Fruit fly (Drosophila melanogaster) whole organism, embryonic: Measurements from ENCODE around the gene Sld5.
A peak's percentile ranks its signal among the peaks of the same experiment; 100 is the strongest.

Experiments
- Atf-2 ChIP-seq: fragments of 200-800 bp; sonication (Bioruptor generic); optimal IDR thresholded peaks from 2 replicates; lab custom pipeline; 2016; ENCODE audit warnings: missing biosample characterization, missing genetic modification characterization
- BEAF-32 ChIP-seq: fragments of 200-800 bp; sonication (Bioruptor generic); optimal IDR thresholded peaks from 3 replicates; lab custom pipeline; 2017; ENCODE audit warnings: missing biosample characterization, missing genetic modification characterization, mild to moderate bottlenecking, moderate library complexity, missing genetic modification reagents
- Bdp1 ChIP-seq: fragments of 200-800 bp; sonication (Bioruptor generic); optimal IDR thresholded peaks from 3 replicates; lab custom pipeline; 2016; ENCODE audit warnings: missing biosample characterization, missing genetic modification characterization
- CG12744 ChIP-seq: fragments of 200-800 bp; sonication (Bioruptor generic); optimal IDR thresholded peaks from 2 replicates; lab custom pipeline; 2016; ENCODE audit warnings: missing biosample characterization, missing genetic modification characterization
- CG13296 ChIP-seq: fragments of 200-800 bp; sonication (Bioruptor generic); optimal IDR thresholded peaks from 3 replicates; lab custom pipeline; 2018; ENCODE audit warnings: missing biosample characterization, mild to moderate bottlenecking, missing genetic modification characterization
- CG14014 ChIP-seq: fragments of 200-800 bp; sonication (Bioruptor generic); IDR thresholded peaks from 2 replicates; pipeline ENCODE4 v1.3.6; 2022; ENCODE audit warnings: missing biosample characterization, missing genetic modification characterization
- CG14965 ChIP-seq: fragments of 200-800 bp; sonication (Bioruptor generic); optimal IDR thresholded peaks from 2 replicates; lab custom pipeline; 2016; ENCODE audit warnings: missing biosample characterization, missing genetic modification characterization, borderline replicate concordance
- CG15269 ChIP-seq: fragments of 200-800 bp; sonication (Bioruptor generic); optimal IDR thresholded peaks from 2 replicates; lab custom pipeline; 2018; ENCODE audit warnings: missing biosample characterization, mild to moderate bottlenecking, missing genetic modification characterization, moderate library complexity
- CG16863 ChIP-seq: fragments of 200-800 bp; sonication (Bioruptor generic); optimal IDR thresholded peaks from 3 replicates; lab custom pipeline; 2016; ENCODE audit warnings: missing biosample characterization, missing genetic modification characterization
- CG18262 ChIP-seq: fragments of 200-800 bp; optimal IDR thresholded peaks from 3 replicates; lab custom pipeline; 2019; ENCODE audit warnings: missing biosample characterization, mild to moderate bottlenecking, missing genetic modification characterization, moderate library complexity
- CG18476 ChIP-seq: fragments of 200-800 bp; sonication (Bioruptor generic); optimal IDR thresholded peaks from 2 replicates; lab custom pipeline; 2016; ENCODE audit warnings: missing biosample characterization, mild to moderate bottlenecking, missing genetic modification characterization
- CG18619 ChIP-seq: fragments of 200-800 bp; sonication (Bioruptor generic); optimal IDR thresholded peaks from 3 replicates; lab custom pipeline; 2017; ENCODE audit warnings: missing biosample characterization, mild to moderate bottlenecking, missing genetic modification characterization
- CG18764 ChIP-seq: fragments of 200-800 bp; sonication (Bioruptor generic); optimal IDR thresholded peaks from 3 replicates; lab custom pipeline; 2016; ENCODE audit warnings: missing biosample characterization, missing genetic modification characterization
- CG2712 ChIP-seq: fragments of 200-800 bp; optimal IDR thresholded peaks from 3 replicates; lab custom pipeline; 2019; ENCODE audit warnings: missing biosample characterization, mild to moderate bottlenecking, missing genetic modification characterization, moderate library complexity
- CG30431 ChIP-seq: fragments of 200-800 bp; sonication (Bioruptor generic); optimal IDR thresholded peaks from 2 replicates; lab custom pipeline; 2017; ENCODE audit warnings: missing biosample characterization, missing genetic modification characterization
- CG34224 ChIP-seq: fragments of 200-800 bp; sonication (Bioruptor generic); IDR thresholded peaks from 3 replicates; pipeline ENCODE4 v1.3.6; 2022; ENCODE audit warnings: missing biosample characterization, missing genetic modification characterization; ENCODE audit not compliant: partially characterized antibody
- CG42726 ChIP-seq: fragments of 200-800 bp; sonication (Bioruptor generic); IDR thresholded peaks from 2 replicates; pipeline ENCODE4 v1.3.6; 2022; ENCODE audit warnings: missing biosample characterization, missing genetic modification characterization; ENCODE audit not compliant: partially characterized antibody
- CG4282 ChIP-seq: fragments of 200-800 bp; sonication (Bioruptor generic); optimal IDR thresholded peaks from 2 replicates; lab custom pipeline; 2016; ENCODE audit warnings: missing biosample characterization, missing genetic modification characterization
- CG43689 ChIP-seq: fragments of 200-800 bp; sonication (Bioruptor generic); IDR thresholded peaks from 2 replicates; pipeline ENCODE4 v1.3.6; 2022; ENCODE audit warnings: missing biosample characterization, missing genetic modification characterization
- CG5180 ChIP-seq: fragments of 200-800 bp; sonication (Bioruptor generic); optimal IDR thresholded peaks from 3 replicates; lab custom pipeline; 2017; ENCODE audit warnings: missing biosample characterization, missing genetic modification characterization, mild to moderate bottlenecking, moderate library complexity, missing genetic modification reagents
- CG6813 ChIP-seq: fragments of 200-800 bp; sonication (Bioruptor generic); optimal IDR thresholded peaks from 2 replicates; lab custom pipeline; 2017; ENCODE audit warnings: missing biosample characterization, missing genetic modification characterization, mild to moderate bottlenecking, moderate library complexity, missing genetic modification reagents
- CG9437 ChIP-seq: fragments of 200-800 bp; sonication (Bioruptor generic); optimal IDR thresholded peaks from 2 replicates; lab custom pipeline; 2018; ENCODE audit warnings: missing biosample characterization, mild to moderate bottlenecking, missing genetic modification characterization
- D ChIP-seq, 2 experiments: fragments of 200-800 bp in 1 of 2; fragments of >200 bp in 1 of 2; sonication (Bioruptor generic) in 1 of 2; optimal IDR thresholded peaks; 2 replicates in 1 of 2; 3 replicates in 1 of 2; lab custom pipeline; 2017; ENCODE audit warnings: mild to moderate bottlenecking in 1 of 2, missing biosample characterization in 1 of 2, missing genetic modification characterization in 1 of 2, missing genetic modification reagents in 1 of 2
- HLHmδ ChIP-seq: fragments of 200-800 bp; sonication (Bioruptor generic); optimal IDR thresholded peaks from 2 replicates; lab custom pipeline; 2018; ENCODE audit warnings: missing biosample characterization, mild to moderate bottlenecking, missing genetic modification characterization, moderate library complexity
- NK7.1 ChIP-seq: fragments of 200-800 bp; sonication (Bioruptor generic); optimal IDR thresholded peaks from 3 replicates; lab custom pipeline; 2016; ENCODE audit warnings: missing biosample characterization, missing genetic modification characterization
- Nf-YA ChIP-seq: fragments of 200-800 bp; sonication (Bioruptor generic); IDR thresholded peaks from 2 replicates; pipeline ENCODE4 v1.3.6; 2022; ENCODE audit warnings: missing biosample characterization, missing genetic modification characterization
- Rfx ChIP-seq: fragments of 200-800 bp; sonication (Bioruptor generic); IDR thresholded peaks from 2 replicates; pipeline ENCODE4 v1.3.6; 2022; ENCODE audit warnings: missing biosample characterization, missing genetic modification characterization
- Spps ChIP-seq: fragments of 200-800 bp; sonication (Bioruptor generic); optimal IDR thresholded peaks from 2 replicates; lab custom pipeline; 2018; ENCODE audit warnings: missing biosample characterization, mild to moderate bottlenecking, missing genetic modification characterization
- Sry-δ ChIP-seq: fragments of 200-800 bp; sonication (Bioruptor generic); optimal IDR thresholded peaks from 2 replicates; lab custom pipeline; 2016; ENCODE audit warnings: missing biosample characterization, missing genetic modification characterization
- Taf1 ChIP-seq: fragments of 200-800 bp; sonication (Bioruptor generic); IDR thresholded peaks from 2 replicates; pipeline ENCODE4 v1.3.6; 2022; ENCODE audit warnings: missing biosample characterization, missing genetic modification characterization
- Xrp1 ChIP-seq: fragments of 200-800 bp; sonication (Bioruptor generic); IDR thresholded peaks from 2 replicates; pipeline ENCODE4 v1.3.6; 2022; ENCODE audit warnings: missing biosample characterization, missing genetic modification characterization
- ash1 ChIP-seq: fragments of 200-800 bp; sonication (Bioruptor generic); optimal IDR thresholded peaks from 2 replicates; lab custom pipeline; 2018; ENCODE audit warnings: missing biosample characterization, mild to moderate bottlenecking, missing genetic modification characterization
- ci ChIP-seq: fragments of 200-800 bp; sonication (Bioruptor generic); IDR thresholded peaks from 3 replicates; pipeline ENCODE4 v1.3.6; 2022; ENCODE audit warnings: missing biosample characterization, missing genetic modification characterization
- corto ChIP-seq: fragments of 200-800 bp; sonication (Bioruptor generic); optimal IDR thresholded peaks from 2 replicates; lab custom pipeline; 2016; ENCODE audit warnings: missing biosample characterization, mild to moderate bottlenecking, missing genetic modification characterization, moderate library complexity
- crol ChIP-seq: fragments of 200-800 bp; sonication (Bioruptor generic); IDR thresholded peaks from 2 replicates; pipeline ENCODE4 v1.3.6; 2022; ENCODE audit warnings: missing biosample characterization, missing genetic modification characterization
- dati ChIP-seq: fragments of 200-800 bp; sonication (Bioruptor generic); IDR thresholded peaks from 2 replicates; pipeline ENCODE4 v1.3.6; 2022; ENCODE audit warnings: missing biosample characterization, missing genetic modification characterization
- esg ChIP-seq: fragments of 200-800 bp; sonication (Bioruptor generic); conservative IDR thresholded peaks from 2 replicates; pipeline ENCODE4 v1.3.6; 2022; ENCODE audit warnings: missing biosample characterization, missing genetic modification characterization
- exex ChIP-seq: fragments of 200-800 bp; sonication (Bioruptor generic); optimal IDR thresholded peaks from 4 replicates; lab custom pipeline; 2018; ENCODE audit warnings: missing biosample characterization, mild to moderate bottlenecking, missing genetic modification characterization, moderate library complexity
- fd102C ChIP-seq: fragments of 200-800 bp; sonication (Bioruptor generic); optimal IDR thresholded peaks from 2 replicates; lab custom pipeline; 2018; ENCODE audit warnings: missing biosample characterization, mild to moderate bottlenecking, missing genetic modification characterization, moderate library complexity
- gcm2 ChIP-seq: fragments of 200-800 bp; sonication (Bioruptor generic); optimal IDR thresholded peaks from 2 replicates; lab custom pipeline; 2016; ENCODE audit warnings: missing biosample characterization, missing genetic modification characterization
- hbn ChIP-seq: fragments of 200-800 bp; sonication (Bioruptor generic); IDR thresholded peaks from 2 replicates; pipeline ENCODE4 v1.3.6; 2022; ENCODE audit warnings: missing biosample characterization, missing genetic modification characterization; ENCODE audit not compliant: partially characterized antibody
- insv ChIP-seq, 2 experiments: fragments of 200-800 bp; sonication (Bioruptor generic); optimal IDR thresholded peaks; 3 replicates each; lab custom pipeline; 2016 to 2018; ENCODE audit warnings: missing biosample characterization in 2 of 2, missing genetic modification characterization in 2 of 2
- kni ChIP-seq: fragments of 200-800 bp; sonication (Bioruptor generic); optimal IDR thresholded peaks from 3 replicates; lab custom pipeline; 2017; ENCODE audit warnings: mild to moderate bottlenecking, missing biosample characterization, missing genetic modification reagents, missing genetic modification characterization
- nmo ChIP-seq: fragments of 200-800 bp; sonication (Bioruptor generic); optimal IDR thresholded peaks from 2 replicates; lab custom pipeline; 2018; ENCODE audit warnings: missing biosample characterization, mild to moderate bottlenecking, missing genetic modification characterization, moderate library complexity
- sd ChIP-seq: fragments of 200-800 bp; sonication (Bioruptor generic); optimal IDR thresholded peaks from 3 replicates; lab custom pipeline; 2018; ENCODE audit warnings: missing biosample characterization, mild to moderate bottlenecking, missing genetic modification characterization, moderate library complexity
- slbo ChIP-seq: fragments of 200-800 bp; sonication (Bioruptor generic); IDR thresholded peaks from 2 replicates; pipeline ENCODE4 v1.3.6; 2022; ENCODE audit warnings: missing biosample characterization, missing genetic modification characterization
- tx ChIP-seq: fragments of 200-800 bp; sonication (Bioruptor generic); optimal IDR thresholded peaks from 2 replicates; lab custom pipeline; 2016; ENCODE audit warnings: missing biosample characterization, missing genetic modification characterization
- vfl ChIP-seq: fragments of 200-800 bp; sonication (Bioruptor generic); optimal IDR thresholded peaks from 2 replicates; lab custom pipeline; 2016; ENCODE audit warnings: missing biosample characterization, missing genetic modification characterization
- zfh1 ChIP-seq: fragments of 200-800 bp; sonication (Bioruptor generic); IDR thresholded peaks from 3 replicates; pipeline ENCODE4 v1.3.6; 2022; ENCODE audit warnings: missing biosample characterization, missing genetic modification characterization
- zfh2 ChIP-seq: fragments of 200-800 bp; sonication (Bioruptor generic); optimal IDR thresholded peaks from 2 replicates; lab custom pipeline; 2016; ENCODE audit warnings: missing biosample characterization, missing genetic modification characterization

Gene Sld5

dm6 chr3R:26024596-26025213, 31.6 kb downstream of the Sld5 start (continued):
- TF ChIP-seq fd102C (GFP tag; lab: Kevin White, UChicago) (no peak), sd (tag; lab: Kevin White, UChicago) (no peak), HLHmδ (GFP tag; lab: Kevin White, UChicago) (no peak), tx (GFP tag; lab: Kevin White, UChicago) (no peak), crol (peak; percentile 54; the same call in 1 of the 2 replicates), hbn (GFP tag; lab: Robert Waterston, UW) (no peak), CG18764 (GFP tag; lab: Kevin White, UChicago) (no peak), CG18262 (no peak), dati (GFP tag; lab: Robert Waterston, UW) (no peak), CG18619 (GFP tag; lab: Kevin White, UChicago) (no peak), kni (GFP tag; lab: Kevin White, UChicago) (peak; percentile 48), Xrp1 (GFP tag; lab: Robert Waterston, UW) (no peak), CG12744 (GFP tag; lab: Kevin White, UChicago) (no peak), CG5180 (GFP tag; lab: Kevin White, UChicago) (no peak), Atf-2 (no peak), Rfx (GFP tag; lab: Robert Waterston, UW) (no peak), slbo (GFP tag; lab: Robert Waterston, UW) (no peak), zfh1 (GFP tag; lab: Robert Waterston, UW) (no peak), ci (GFP tag; lab: Robert Waterston, UW) (no peak), vfl (GFP tag; lab: Kevin White, UChicago) (no peak), CG6813 (GFP tag; lab: Kevin White, UChicago) (no peak), BEAF-32 (no peak), CG16863 (GFP tag; lab: Kevin White, UChicago) (no peak), CG15269 (tag; lab: Kevin White, UChicago) (no peak), Spps (no peak), corto (GFP tag; lab: Kevin White, UChicago) (no peak), insv (GFP tag; optimal IDR thresholded peaks at IDR 0.05; lab: Kevin White, UChicago) (peak in 1 of 2 experiments; percentile 60), CG43689 (GFP tag; lab: Robert Waterston, UW) (no peak), NK7.1 (no peak), CG9437 (no peak), ash1 (GFP tag; lab: Kevin White, UChicago) (no peak), esg (GFP tag; lab: Robert Waterston, UW) (no peak), CG14014 (GFP tag; lab: Robert Waterston, UW) (no peak), Sry-δ (no peak), Bdp1 (GFP tag; lab: Kevin White, UChicago) (no peak), Taf1 (no peak), zfh2 (GFP tag; lab: Kevin White, UChicago) (no peak), CG34224 (GFP tag; lab: Robert Waterston, UW) (no peak), exex (tag; lab: Kevin White, UChicago) (no peak), CG2712 (no peak), CG4282 (GFP tag; lab: Kevin White, UChicago) (no peak), CG42726 (GFP tag; lab: Robert Waterston, UW) (no peak), gcm2 (GFP tag; lab: Kevin White, UChicago) (no peak), CG13296 (no peak), D (optimal IDR thresholded peaks at IDR 0.05; lab: Kevin White, UChicago) (peak; percentile 22), D (GFP tag; optimal IDR thresholded peaks at IDR 0.05; lab: Kevin White, UChicago) (no peak), Nf-YA (no peak), CG30431 (no peak), CG14965 (GFP tag; lab: Kevin White, UChicago) (no peak), nmo (GFP tag; lab: Kevin White, UChicago) (no peak), CG18476 (GFP tag; lab: Kevin White, UChicago) (no peak)
